Worm (Caenorhabditis elegans): ENCODE data around the gene tmem-145.

ce11 chrX:12036114-12036513 lies 37.5 kb downstream of the tmem-145 start:
- no peak for TF ChIP-seq W03F9.2 (tag; optimal IDR thresholded peaks at IDR 0.05)
- TF ChIP-seq him-1 (tag; optimal IDR thresholded peaks at IDR 0.05) = no peak
- TF ChIP-seq dao-5 (tag; optimal IDR thresholded peaks at IDR 0.05) = no peak

All from whole organism, L4/young adult.